Worm (Caenorhabditis elegans) whole organism, late embryonic: ENCODE data around the gene srx-58.
"Not testable (repeated sequence)": the region's sequence is repeated elsewhere in the genome, so short reads cannot be mapped to it uniquely, and the experiment has no call there.

Experiments used
- C08G9.2 ChIP-seq: sonication (generic microtip); optimal IDR thresholded peaks from 2 replicates; lab custom pipeline; 2016; ENCODE audit warnings: mild to moderate bottlenecking, missing genetic modification characterization, moderate library complexity, missing compliant biosample characterization
- F13H6.1 ChIP-seq: sonication (generic microtip); optimal IDR thresholded peaks from 2 replicates; lab custom pipeline; 2016; ENCODE audit warnings: missing genetic modification characterization, missing compliant biosample characterization
- ama-1 ChIP-seq: fragments of 150-350 bp; optimal IDR thresholded peaks from 2 replicates; lab custom pipeline; 2014
- ceh-14 ChIP-seq: sonication (generic microtip); optimal IDR thresholded peaks from 2 replicates; lab custom pipeline; 2016; ENCODE audit warnings: missing genotype, missing genetic modification characterization, missing compliant biosample characterization
- ceh-19 ChIP-seq: fragments of 200-800 bp; sonication (Bioruptor generic); optimal IDR thresholded peaks from 2 replicates; lab custom pipeline; 2018; ENCODE audit warnings: mild to moderate bottlenecking, missing genetic modification characterization, missing compliant biosample characterization
- ceh-22 ChIP-seq: sonication (generic microtip); optimal IDR thresholded peaks from 2 replicates; lab custom pipeline; 2017; ENCODE audit warnings: missing biosample characterization, missing genetic modification characterization
- ceh-24 ChIP-seq: sonication (generic microtip); optimal IDR thresholded peaks from 2 replicates; lab custom pipeline; 2016; ENCODE audit warnings: mild to moderate bottlenecking, missing genetic modification characterization, missing compliant biosample characterization
- ceh-45 ChIP-seq: fragments of 200-800 bp; sonication (Bioruptor generic); IDR thresholded peaks from 2 replicates; pipeline ENCODE4 v1.3.6; 2022; ENCODE audit warnings: missing genetic modification reagents, missing genetic modification characterization, missing compliant biosample characterization
- dve-1 ChIP-seq: sonication (generic microtip); optimal IDR thresholded peaks from 2 replicates; lab custom pipeline; 2017; ENCODE audit warnings: antibody characterized with exemption, mild to moderate bottlenecking, missing genetic modification characterization, missing compliant biosample characterization
- elt-2 ChIP-seq: sonication (generic microtip); optimal IDR thresholded peaks from 2 replicates; lab custom pipeline; 2016; ENCODE audit warnings: missing genetic modification reagents, missing genetic modification characterization, missing compliant biosample characterization
- elt-4 ChIP-seq: sonication (generic microtip); optimal IDR thresholded peaks from 2 replicates; lab custom pipeline; 2016; ENCODE audit warnings: missing genetic modification characterization, missing compliant biosample characterization
- eyg-1 ChIP-seq: sonication (generic microtip); optimal IDR thresholded peaks from 2 replicates; lab custom pipeline; 2016; ENCODE audit warnings: missing genotype, missing genetic modification characterization, missing compliant biosample characterization
- fkh-10 ChIP-seq: fragments of 150-350 bp; optimal IDR thresholded peaks from 2 replicates; lab custom pipeline; 2014; ENCODE audit warnings: missing biosample characterization, missing genetic modification reagents, missing genetic modification characterization
- gmeb-2 ChIP-seq: sonication (generic microtip); optimal IDR thresholded peaks from 2 replicates; lab custom pipeline; 2016; ENCODE audit warnings: missing genetic modification characterization, inconsistent platforms, missing compliant biosample characterization
- hlh-30 ChIP-seq: sonication (generic microtip); optimal IDR thresholded peaks from 2 replicates; lab custom pipeline; 2017; ENCODE audit warnings: antibody characterized with exemption, missing genetic modification characterization, missing compliant biosample characterization; ENCODE audit not compliant: insufficient read depth
- madf-2 ChIP-seq: sonication (generic microtip); optimal IDR thresholded peaks from 2 replicates; lab custom pipeline; 2017; ENCODE audit warnings: missing genetic modification characterization, missing compliant biosample characterization
- nhr-232 ChIP-seq: sonication (generic microtip); optimal IDR thresholded peaks from 2 replicates; lab custom pipeline; 2016; ENCODE audit warnings: missing genetic modification characterization, missing compliant biosample characterization
- npax-4 ChIP-seq: sonication (generic microtip); optimal IDR thresholded peaks from 2 replicates; lab custom pipeline; 2016; ENCODE audit warnings: missing genetic modification characterization, missing compliant biosample characterization
- odd-2 ChIP-seq: sonication (generic microtip); optimal IDR thresholded peaks from 2 replicates; lab custom pipeline; 2017; ENCODE audit warnings: antibody characterized with exemption, mild to moderate bottlenecking, missing genetic modification characterization, missing compliant biosample characterization
- pag-3 ChIP-seq: sonication (generic microtip); optimal IDR thresholded peaks from 2 replicates; lab custom pipeline; 2016; ENCODE audit warnings: missing compliant biosample characterization, missing genetic modification characterization, borderline replicate concordance
- pat-9 ChIP-seq: fragments of 200-800 bp; sonication (Bioruptor generic); optimal IDR thresholded peaks from 2 replicates; lab custom pipeline; 2018; ENCODE audit warnings: mild to moderate bottlenecking, missing genetic modification characterization, moderate library complexity, missing compliant biosample characterization
- pqm-1 ChIP-seq: sonication (generic microtip); optimal IDR thresholded peaks from 2 replicates; lab custom pipeline; 2016; ENCODE audit warnings: missing genetic modification characterization, missing compliant biosample characterization
- pros-1 ChIP-seq: fragments of 150-350 bp; optimal IDR thresholded peaks from 2 replicates; lab custom pipeline; 2014; ENCODE audit warnings: missing biosample characterization, missing genetic modification reagents, missing genetic modification characterization
- ref-2 ChIP-seq: sonication (generic microtip); optimal IDR thresholded peaks from 2 replicates; lab custom pipeline; 2016; ENCODE audit warnings: missing genetic modification characterization, missing compliant biosample characterization
- rnt-1 ChIP-seq: sonication (generic microtip); optimal IDR thresholded peaks from 2 replicates; lab custom pipeline; 2016; ENCODE audit warnings: missing genetic modification characterization, missing compliant biosample characterization
- sox-2 ChIP-seq: fragments of 200-800 bp; sonication (Bioruptor generic); IDR thresholded peaks from 2 replicates; pipeline ENCODE4 v1.3.6; 2022; ENCODE audit warnings: missing genetic modification reagents, missing genetic modification characterization, missing compliant biosample characterization
- sox-4 ChIP-seq: sonication (generic microtip); optimal IDR thresholded peaks from 2 replicates; lab custom pipeline; 2017; ENCODE audit warnings: mild to moderate bottlenecking, missing genetic modification characterization, inconsistent platforms, missing compliant biosample characterization
- tbx-2 ChIP-seq: sonication (generic microtip); optimal IDR thresholded peaks from 2 replicates; lab custom pipeline; 2016; ENCODE audit warnings: missing genetic modification characterization, missing compliant biosample characterization
- tbx-7 ChIP-seq: sonication (generic microtip); optimal IDR thresholded peaks from 2 replicates; lab custom pipeline; 2016; ENCODE audit warnings: missing genotype, missing genetic modification characterization, missing compliant biosample characterization
- unc-55 ChIP-seq: sonication (generic microtip); optimal IDR thresholded peaks from 2 replicates; lab custom pipeline; 2017; ENCODE audit warnings: missing biosample characterization, missing genetic modification reagents, missing genetic modification characterization
- zip-5 ChIP-seq: sonication (generic microtip); optimal IDR thresholded peaks from 2 replicates; lab custom pipeline; 2016; ENCODE audit warnings: missing genetic modification characterization, missing compliant biosample characterization
- ztf-16 ChIP-seq: sonication (generic microtip); optimal IDR thresholded peaks from 2 replicates; lab custom pipeline; 2017; ENCODE audit warnings: missing genetic modification characterization, missing compliant biosample characterization

Gene srx-58

ce11 chrV:15322653-15323052 is 29.8 kb upstream of the srx-58 start, which contains the start of gene nhr-247:
Gene nhr-247, plus strand, starts transcription at chrV:15322982.
- TF ChIP-seq npax-4 (tag; lab: Kevin White, UChicago); ref-2; sox-2: not testable (repeated sequence)
- TF ChIP-seq, all 69 proteins: peak for 0; not testable (repeated sequence) for 69

ce11 chrV:15323417-15323816 is 29.1 kb upstream of the srx-58 start:
- no peak for TF ChIP-seq rnt-1 (tag; lab: Kevin White, UChicago)
- TF ChIP-seq elt-2, result peak; percentile 85

ce11 chrV:15327745-15328447 is 24.6 kb upstream of the srx-58 start, which contains the start of gene ZK1037.6:
Gene ZK1037.6, minus strand, starts transcription at chrV:15327795.
- TF ChIP-seq tbx-2 (tag; lab: Kevin White, UChicago), result no peak
- no peak for TF ChIP-seq elt-4 (tag; lab: Kevin White, UChicago)
- TF ChIP-seq ref-2, result no peak
- no peak for TF ChIP-seq madf-2 (tag; lab: Kevin White, UChicago)
- TF ChIP-seq fkh-10 (GFP tag; lab: Kevin White, UChicago), result no peak
- TF ChIP-seq ama-1 (lab: Kevin White, UChicago), result no peak
- no peak for TF ChIP-seq unc-55 (GFP tag; lab: Kevin White, UChicago)
- no peak for TF ChIP-seq ceh-24 (tag; lab: Kevin White, UChicago)
- TF ChIP-seq ceh-14 (tag; lab: Kevin White, UChicago), result no peak
- TF ChIP-seq pqm-1 (tag; lab: Kevin White, UChicago), result no peak
- TF ChIP-seq, all 69 proteins: peak for 0

ce11 chrV:15330314-15330713 is 22.2 kb upstream of the srx-58 start, which contains the start of gene srh-295:
Gene srh-295, plus strand, starts transcription at chrV:15330614.
- no peak for TF ChIP-seq dve-1
- TF ChIP-seq odd-2 (tag; lab: Kevin White, UChicago), result no peak
- TF ChIP-seq pqm-1 (tag; lab: Kevin White, UChicago), result no peak
- no peak for TF ChIP-seq pat-9 (tag; lab: Kevin White, UChicago)
- TF ChIP-seq, all 69 proteins: peak for 0

- no peak for TF ChIP-seq C08G9.2 (tag; lab: Kevin White, UChicago)
- TF ChIP-seq nhr-232 (tag; lab: Kevin White, UChicago), result no peak
- TF ChIP-seq npax-4 (tag; lab: Kevin White, UChicago), result no peak
- no peak for TF ChIP-seq sox-4 (tag; lab: Kevin White, UChicago)
- no peak for TF ChIP-seq pag-3 (tag; lab: Kevin White, UChicago)
- no peak for TF ChIP-seq pros-1
- no peak for TF ChIP-seq tbx-7
- no peak for TF ChIP-seq ceh-22 (tag; lab: Kevin White, UChicago)
- no peak for TF ChIP-seq ceh-24 (tag; lab: Kevin White, UChicago)
- no peak for TF ChIP-seq ceh-19 (GFP tag; lab: Kevin White, UChicago)
- no peak for TF ChIP-seq elt-4 (tag; lab: Kevin White, UChicago)
- TF ChIP-seq ceh-14 (tag; lab: Kevin White, UChicago), result no peak
- TF ChIP-seq pqm-1 (tag; lab: Kevin White, UChicago), result no peak
- no peak for TF ChIP-seq sox-2
- no peak for TF ChIP-seq ztf-16 (tag; lab: Kevin White, UChicago)
- no peak for TF ChIP-seq zip-5 (tag; lab: Kevin White, UChicago)
- TF ChIP-seq, all 69 proteins: peak for 0
These were observed 19.6 kb upstream of the srx-58 start, which contains the start of gene srw-113 for ce11 chrV:15332851-15333250. Gene srw-113, plus strand, starts transcription at chrV:15333151.

- TF ChIP-seq ama-1 (lab: Kevin White, UChicago), result no peak
- TF ChIP-seq ztf-16 (tag; lab: Kevin White, UChicago), result no peak
- no peak for TF ChIP-seq F13H6.1 (tag; lab: Kevin White, UChicago)
- no peak for TF ChIP-seq eyg-1
- TF ChIP-seq hlh-30 (tag; lab: Kevin White, UChicago), result no peak
- TF ChIP-seq ceh-45 (GFP tag; lab: Robert Waterston, UW), result no peak
- no peak for TF ChIP-seq ceh-19 (GFP tag; lab: Kevin White, UChicago)
- no peak for TF ChIP-seq madf-2 (tag; lab: Kevin White, UChicago)
- no peak for TF ChIP-seq gmeb-2
These were observed 15.1 kb upstream of the srx-58 start, which contains the start of gene wrt-7 for ce11 chrV:15337405-15337804. Gene wrt-7, minus strand, starts transcription at chrV:15337505.
